Worm (Caenorhabditis elegans) whole organism, L1 larva: ENCODE results near the gene seld-1.
"Not testable (repeated sequence)": the region's sequence is repeated elsewhere in the genome, so short reads cannot be mapped to it uniquely, and the experiment has no call there.

Experiments used
- mdl-1 ChIP-seq, 2 experiments: fragments of 150-350 bp; optimal IDR thresholded peaks; 2 replicates each; lab custom pipeline; 2014 to 2017; ENCODE audit warnings: missing biosample characterization in 2 of 2, missing genetic modification characterization in 2 of 2, inconsistent platforms in 1 of 2
- mef-2 ChIP-seq: fragments of 150-350 bp; optimal IDR thresholded peaks from 2 replicates; lab custom pipeline; 2014; ENCODE audit warnings: missing biosample characterization, missing genetic modification characterization
- nhr-11 ChIP-seq: fragments of 150-350 bp; optimal IDR thresholded peaks from 2 replicates; lab custom pipeline; 2014; ENCODE audit warnings: missing biosample characterization, missing genetic modification characterization
- sox-4 ChIP-seq: sonication (generic microtip); optimal IDR thresholded peaks from 2 replicates; lab custom pipeline; 2016; ENCODE audit warnings: missing genetic modification characterization, missing compliant biosample characterization
- unc-130 ChIP-seq: fragments of 150-350 bp; optimal IDR thresholded peaks from 2 replicates; lab custom pipeline; 2017; ENCODE audit warnings: missing biosample characterization, missing genetic modification characterization, inconsistent platforms

DNA sequence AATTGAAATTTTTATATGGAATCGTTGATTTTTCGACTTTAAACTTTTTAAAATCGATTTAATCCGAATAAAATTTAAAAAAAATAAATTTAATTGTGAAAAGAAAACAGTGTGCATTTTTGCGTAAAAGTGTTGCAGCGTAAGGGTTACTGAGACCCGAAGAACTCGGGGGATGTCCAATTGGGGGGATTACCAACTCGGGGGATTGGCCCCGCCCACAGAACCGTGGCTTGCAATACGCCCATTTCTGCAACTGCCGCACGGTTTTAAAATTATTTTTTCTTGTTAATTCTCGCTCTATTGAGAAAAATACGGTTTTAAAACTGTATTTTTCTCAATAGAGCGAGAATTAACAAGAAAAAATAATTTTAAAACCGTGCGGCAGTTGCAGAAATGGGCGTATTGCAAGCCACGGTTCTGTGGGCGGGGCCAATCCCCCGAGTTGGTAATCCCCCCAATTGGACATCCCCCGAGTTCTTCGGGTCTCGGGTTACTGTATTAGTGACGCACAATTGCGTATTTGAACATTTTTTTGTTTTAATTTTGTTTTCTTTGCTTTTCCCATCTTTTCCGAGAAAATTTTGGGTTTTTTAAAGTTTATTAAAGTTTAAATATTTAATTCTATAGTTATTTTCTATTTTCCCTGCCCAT, 1.8 kb upstream of the seld-1 start:
- TF ChIP-seq nhr-11; mdl-1 (tag; optimal IDR thresholded peaks at IDR 0.05; lab: Kevin White, UChicago); unc-130; sox-4; mef-2 (tag; lab: Kevin White, UChicago): not testable (repeated sequence)
